Worm (Caenorhabditis elegans) whole organism, early embryonic: ENCODE results near the gene srx-111.

Experiments used
- B0310.2 ChIP-seq: sonication (generic microtip); optimal IDR thresholded peaks from 2 replicates; lab custom pipeline; 2016; ENCODE audit warnings: mild to moderate bottlenecking, missing genetic modification characterization, missing compliant biosample characterization
- F13C5.2 ChIP-seq: sonication (generic microtip); optimal IDR thresholded peaks from 2 replicates; lab custom pipeline; 2017; ENCODE audit warnings: mild to moderate bottlenecking, missing genetic modification characterization, inconsistent platforms, missing compliant biosample characterization
- aly-1 ChIP-seq: sonication (generic microtip); optimal IDR thresholded peaks from 2 replicates; lab custom pipeline; 2016; ENCODE audit warnings: missing genetic modification characterization, missing compliant biosample characterization
- ama-1 ChIP-seq: fragments of 150-350 bp; optimal IDR thresholded peaks from 2 replicates; lab custom pipeline; 2014
- ceh-13 ChIP-seq: fragments of 200-800 bp; sonication (Bioruptor generic); optimal IDR thresholded peaks from 2 replicates; lab custom pipeline; 2018; ENCODE audit warnings: mild to moderate bottlenecking, missing genetic modification characterization, missing compliant biosample characterization
- ceh-36 ChIP-seq: sonication (generic microtip); optimal IDR thresholded peaks from 2 replicates; lab custom pipeline; 2016; ENCODE audit warnings: missing genetic modification characterization, inconsistent platforms, missing compliant biosample characterization
- ets-7 ChIP-seq: sonication (generic microtip); optimal IDR thresholded peaks from 2 replicates; lab custom pipeline; 2016; ENCODE audit warnings: missing genotype, missing genetic modification characterization, missing compliant biosample characterization
- flt-1 ChIP-seq: fragments of 200-800 bp; sonication (Bioruptor generic); IDR thresholded peaks from 2 replicates; pipeline ENCODE4 v1.3.6; 2022; ENCODE audit warnings: missing genetic modification characterization, missing compliant biosample characterization
- hmbx-1 ChIP-seq: sonication (generic microtip); optimal IDR thresholded peaks from 2 replicates; lab custom pipeline; 2016; ENCODE audit warnings: mild to moderate bottlenecking, missing genetic modification characterization, missing compliant biosample characterization
- hmg-4 ChIP-seq: fragments of 200-800 bp; sonication (Bioruptor generic); optimal IDR thresholded peaks from 2 replicates; lab custom pipeline; 2018; ENCODE audit warnings: mild to moderate bottlenecking, missing genetic modification characterization, missing compliant biosample characterization
- hnd-1 ChIP-seq: sonication (generic microtip); optimal IDR thresholded peaks from 2 replicates; lab custom pipeline; 2016; ENCODE audit warnings: missing genetic modification characterization, missing compliant biosample characterization
- pes-1 ChIP-seq: fragments of 200-800 bp; sonication (Bioruptor generic); IDR thresholded peaks from 2 replicates; pipeline ENCODE4 v1.3.6; 2022; ENCODE audit warnings: missing genetic modification reagents, missing genetic modification characterization, missing compliant biosample characterization
- scrt-1 ChIP-seq: fragments of 200-800 bp; sonication (Bioruptor generic); IDR thresholded peaks from 2 replicates; pipeline ENCODE4 v1.3.6; 2022; ENCODE audit warnings: missing genetic modification characterization, missing compliant biosample characterization
- sea-1 ChIP-seq: fragments of 200-800 bp; sonication (Bioruptor generic); conservative IDR thresholded peaks from 2 replicates; pipeline ENCODE4 v1.3.6; 2022; ENCODE audit warnings: missing genetic modification characterization, missing compliant biosample characterization
- tbx-11 ChIP-seq: fragments of 200-800 bp; sonication (Bioruptor generic); IDR thresholded peaks from 2 replicates; pipeline ENCODE4 v1.3.6; 2022; ENCODE audit warnings: missing genetic modification characterization, missing compliant biosample characterization
- tbx-37 ChIP-seq: fragments of 200-800 bp; sonication (Bioruptor generic); conservative IDR thresholded peaks from 2 replicates; pipeline ENCODE4 v1.3.6; 2022; ENCODE audit warnings: missing genetic modification reagents, missing genetic modification characterization, missing compliant biosample characterization
- tra-4 ChIP-seq: sonication (generic microtip); optimal IDR thresholded peaks from 2 replicates; lab custom pipeline; 2017; ENCODE audit warnings: missing genetic modification characterization, missing compliant biosample characterization

srx-111 gene

ce11 chrII:3724175-3724715, 33.4 kb upstream of the srx-111 start, which contains the start of gene C46E10.1:
C46E10.1 (plus strand) TSS chrII:3724225.
- TF ChIP-seq tra-4 (no peak), sea-1 (no peak), F13C5.2 (tag; lab: Kevin White, UChicago) (no peak), hmg-4 (no peak), ama-1 (lab: Kevin White, UChicago) (no peak), hmbx-1 (tag; lab: Kevin White, UChicago) (no peak), tbx-37 (GFP tag; lab: Robert Waterston, UW) (no peak), ets-7 (tag; lab: Kevin White, UChicago) (no peak), aly-1 (tag; lab: Kevin White, UChicago) (no peak), pes-1 (GFP tag; lab: Robert Waterston, UW) (no peak), tbx-11 (GFP tag; lab: Robert Waterston, UW) (no peak)

ce11 chrII:3727996-3728395, 29.6 kb upstream of the srx-111 start, which contains the start of gene C46E10.8:
C46E10.8 (minus strand) TSS chrII:3728096.
- TF ChIP-seq hmg-4, result no peak
- TF ChIP-seq ets-7 (tag; lab: Kevin White, UChicago), result no peak
- TF ChIP-seq tbx-37 (GFP tag; lab: Robert Waterston, UW), result no peak
- TF ChIP-seq tra-4, result no peak

- TF ChIP-seq flt-1 (no peak), aly-1 (tag; lab: Kevin White, UChicago) (no peak), tra-4 (no peak), ets-7 (tag; lab: Kevin White, UChicago) (no peak), ceh-36 (tag; lab: Kevin White, UChicago) (no peak), B0310.2 (tag; lab: Kevin White, UChicago) (no peak), scrt-1 (GFP tag; lab: Robert Waterston, UW) (no peak), ceh-13 (GFP tag; lab: Kevin White, UChicago) (no peak), hnd-1 (tag; lab: Kevin White, UChicago) (no peak), ama-1 (lab: Kevin White, UChicago) (no peak), hmbx-1 (tag; lab: Kevin White, UChicago) (no peak), tbx-11 (GFP tag; lab: Robert Waterston, UW) (no peak), sea-1 (no peak)
Observed at ce11 chrII:3731723-3732122, 25.9 kb upstream of the srx-111 start, which contains the start of the genes sdz-12 and bath-31. sdz-12 (minus strand) TSS chrII:3731823. bath-31 (plus strand) TSS chrII:3731973.

- TF ChIP-seq F13C5.2 (tag; lab: Kevin White, UChicago) (no peak), scrt-1 (GFP tag; lab: Robert Waterston, UW) (no peak), ets-7 (tag; lab: Kevin White, UChicago) (no peak), flt-1 (no peak), tbx-11 (GFP tag; lab: Robert Waterston, UW) (no peak), tbx-37 (GFP tag; lab: Robert Waterston, UW) (no peak)
Observed at ce11 chrII:3736893-3737375, 20.7 kb upstream of the srx-111 start, which contains the start of gene F12E12.6. F12E12.6 (minus strand) TSS chrII:3736943.

- TF ChIP-seq ceh-13 (GFP tag; lab: Kevin White, UChicago), result no peak
- TF ChIP-seq tbx-37 (GFP tag; lab: Robert Waterston, UW), result no peak
- TF ChIP-seq B0310.2 (tag; lab: Kevin White, UChicago), result no peak
- TF ChIP-seq pes-1 (GFP tag; lab: Robert Waterston, UW), result no peak
- TF ChIP-seq ceh-36 (tag; lab: Kevin White, UChicago), result no peak
- no peak for TF ChIP-seq tbx-11 (GFP tag; lab: Robert Waterston, UW)
- TF ChIP-seq hmbx-1 (tag; lab: Kevin White, UChicago), result no peak
- TF ChIP-seq hmg-4, result no peak
- no peak for TF ChIP-seq hnd-1 (tag; lab: Kevin White, UChicago)
- no peak for TF ChIP-seq ama-1 (lab: Kevin White, UChicago)
- no peak for TF ChIP-seq F13C5.2 (tag; lab: Kevin White, UChicago)
- no peak for TF ChIP-seq tra-4
- no peak for TF ChIP-seq sea-1
- TF ChIP-seq aly-1 (tag; lab: Kevin White, UChicago), result no peak
- no peak for TF ChIP-seq ets-7 (tag; lab: Kevin White, UChicago)
- no peak for TF ChIP-seq scrt-1 (GFP tag; lab: Robert Waterston, UW)
- TF ChIP-seq flt-1, result no peak
Observed at ce11 chrII:3739647-3740046, 18.0 kb upstream of the srx-111 start, which contains the start of gene F12E12.2. F12E12.2 (plus strand) TSS chrII:3739947.

- TF ChIP-seq tbx-37 (GFP tag; lab: Robert Waterston, UW), result no peak
- TF ChIP-seq ceh-36 (tag; lab: Kevin White, UChicago), result no peak
- TF ChIP-seq pes-1 (GFP tag; lab: Robert Waterston, UW), result no peak
- TF ChIP-seq scrt-1 (GFP tag; lab: Robert Waterston, UW), result no peak
- TF ChIP-seq flt-1, result no peak
- TF ChIP-seq tra-4, result no peak
- TF ChIP-seq ama-1 (lab: Kevin White, UChicago), result no peak
Observed at ce11 chrII:3741584-3741983, 16.0 kb upstream of the srx-111 start, which contains the start of gene F12E12.1. F12E12.1 (plus strand) TSS chrII:3741884.

ce11 chrII:3743684-3744200, 13.9 kb upstream of the srx-111 start, which contains the start of gene nta-1:
nta-1 (minus strand) TSS chrII:3743814.
- TF ChIP-seq aly-1 (tag; lab: Kevin White, UChicago) (no peak), hmg-4 (no peak), ama-1 (lab: Kevin White, UChicago) (no peak), B0310.2 (tag; lab: Kevin White, UChicago) (no peak), pes-1 (GFP tag; lab: Robert Waterston, UW) (no peak), hnd-1 (tag; lab: Kevin White, UChicago) (no peak), tra-4 (no peak), tbx-11 (GFP tag; lab: Robert Waterston, UW) (no peak), flt-1 (no peak)
